Worm (Caenorhabditis elegans): ENCODE data around the gene tbx-9.

The tbx-9 gene

ce11 chrIII:10362920-10363319 lies 21.3 kb upstream of the tbx-9 start:
- no peak for TF ChIP-seq nhr-28 (tag; optimal IDR thresholded peaks at IDR 0.05)
- TF ChIP-seq nhr-85 (tag) = no peak
- TF ChIP-seq nhr-12 (tag; optimal IDR thresholded peaks at IDR 0.05) = no peak
- no peak for TF ChIP-seq F16B12.6 (tag; optimal IDR thresholded peaks at IDR 0.05)
- peak in 1 of 2 experiments; percentile 29 for TF ChIP-seq lsy-2 (tag; optimal IDR thresholded peaks at IDR 0.05)
- peak; percentile 60 for TF ChIP-seq fkh-8 (tag; optimal IDR thresholded peaks at IDR 0.05)
- TF ChIP-seq swsn-7 (tag; optimal IDR thresholded peaks at IDR 0.05) = no peak
- TF ChIP-seq dsc-1 (tag; optimal IDR thresholded peaks at IDR 0.05) = peak; percentile 64
- TF ChIP-seq pqm-1 (tag; optimal IDR thresholded peaks at IDR 0.05) = no peak
- no peak for TF ChIP-seq aha-1 (tag; optimal IDR thresholded peaks at IDR 0.05)
- no peak for TF ChIP-seq ceh-63 (GFP tag; optimal IDR thresholded peaks at IDR 0.05)
- no peak for TF ChIP-seq sox-4 (tag; optimal IDR thresholded peaks at IDR 0.05)
- peak; percentile 12 for TF ChIP-seq pax-3 (tag; optimal IDR thresholded peaks at IDR 0.05)
- TF ChIP-seq zip-4 (GFP tag; optimal IDR thresholded peaks at IDR 0.05) = no peak
- no peak for TF ChIP-seq egl-27 (tag; optimal IDR thresholded peaks at IDR 0.05)
- no peak for TF ChIP-seq pag-3 (tag; optimal IDR thresholded peaks at IDR 0.05; ENCODE audit: borderline replicate concordance, insufficient read depth)
- TF ChIP-seq snpc-4 (tag; optimal IDR thresholded peaks at IDR 0.05) = no peak
- no peak for TF ChIP-seq nhr-84 (tag; optimal IDR thresholded peaks at IDR 0.05)
- TF ChIP-seq ceh-82 (tag; optimal IDR thresholded peaks at IDR 0.05) = no peak
- TF ChIP-seq hpl-2 (GFP tag; optimal IDR thresholded peaks at IDR 0.05) = no peak
- no peak for TF ChIP-seq fos-1 (tag; optimal IDR thresholded peaks at IDR 0.05)

- TF ChIP-seq egl-13 (tag; optimal IDR thresholded peaks at IDR 0.05) (no peak), grh-1 (GFP tag; IDR thresholded peaks at IDR 0.05) (no peak), jun-1 (tag; optimal IDR thresholded peaks at IDR 0.05) (no peak), efl-1 (optimal IDR thresholded peaks at IDR 0.05) (no peak), efl-1 (GFP tag; optimal IDR thresholded peaks at IDR 0.05 in 1 of 2) (no peak), tbx-2 (tag; optimal IDR thresholded peaks at IDR 0.05) (no peak), sox-4 (tag; optimal IDR thresholded peaks at IDR 0.05) (no peak), unc-130 (tag; optimal IDR thresholded peaks at IDR 0.05) (no peak), elt-3 (tag; optimal IDR thresholded peaks at IDR 0.05) (no peak), fkh-4 (tag; optimal IDR thresholded peaks at IDR 0.05; ENCODE audit: borderline replicate concordance) (no peak), efl-3 (GFP tag; optimal IDR thresholded peaks at IDR 0.05) (no peak), elt-2 (tag; optimal IDR thresholded peaks at IDR 0.05) (no peak), zip-4 (GFP tag; optimal IDR thresholded peaks at IDR 0.05) (no peak), sup-37 (GFP tag; optimal IDR thresholded peaks at IDR 0.05) (no peak)
Observed at ce11 chrIII:10361456-10361855, 19.8 kb upstream of the tbx-9 start.

- TF ChIP-seq fos-1 (tag; optimal IDR thresholded peaks at IDR 0.05) = no peak
- no peak for TF ChIP-seq mep-1 (tag; optimal IDR thresholded peaks at IDR 0.05)
- TF ChIP-seq nhr-47 (tag; optimal IDR thresholded peaks at IDR 0.05) = no peak
- TF ChIP-seq nhr-85 (tag) = peak; percentile 10
- TF ChIP-seq pax-3 (tag; optimal IDR thresholded peaks at IDR 0.05) = no peak
- TF ChIP-seq fkh-8 (tag; optimal IDR thresholded peaks at IDR 0.05) = no peak
- TF ChIP-seq lin-14 (GFP tag; optimal IDR thresholded peaks at IDR 0.05) = peak; percentile 22
Observed at ce11 chrIII:10359916-10360315, 18.3 kb upstream of the tbx-9 start.

- TF ChIP-seq nhr-84 (tag; optimal IDR thresholded peaks at IDR 0.05) = no peak
- TF ChIP-seq egl-13 (tag; optimal IDR thresholded peaks at IDR 0.05) = no peak
- no peak for TF ChIP-seq unc-130 (tag; optimal IDR thresholded peaks at IDR 0.05)
- TF ChIP-seq irx-1 (tag; optimal IDR thresholded peaks at IDR 0.05) = no peak
- TF ChIP-seq egl-27 (tag; optimal IDR thresholded peaks at IDR 0.05) = no peak
- TF ChIP-seq lsy-2 (tag; optimal IDR thresholded peaks at IDR 0.05) = peak in 1 of 2 experiments; percentile 12
- TF ChIP-seq nhr-71 (tag; optimal IDR thresholded peaks at IDR 0.05) = peak; percentile 16
- TF ChIP-seq hpl-2 (GFP tag; optimal IDR thresholded peaks at IDR 0.05) = no peak
- peak; percentile 22 for TF ChIP-seq fkh-10 (GFP tag; optimal IDR thresholded peaks at IDR 0.05)
- TF ChIP-seq tbx-2 (tag; optimal IDR thresholded peaks at IDR 0.05) = no peak
- TF ChIP-seq lin-35 (GFP tag; optimal IDR thresholded peaks at IDR 0.05) = no peak
- no peak for TF ChIP-seq ets-5 (GFP tag; IDR thresholded peaks at IDR 0.05)
- TF ChIP-seq fkh-8 (tag; optimal IDR thresholded peaks at IDR 0.05) = no peak
- TF ChIP-seq ztf-11 (tag; optimal IDR thresholded peaks at IDR 0.05) = no peak
- no peak for TF ChIP-seq ztf-4 (tag; optimal IDR thresholded peaks at IDR 0.05)
- peak; percentile 68 for TF ChIP-seq lin-14 (GFP tag; optimal IDR thresholded peaks at IDR 0.05)
- no peak for TF ChIP-seq unc-30 (tag; optimal IDR thresholded peaks at IDR 0.05)
- TF ChIP-seq mef-2 (tag; optimal IDR thresholded peaks at IDR 0.05) = no peak
Observed at ce11 chrIII:10358751-10359150, 17.1 kb upstream of the tbx-9 start.
